Fruit fly (Drosophila melanogaster) whole organism, prepupa: Measurements from ENCODE around the gene CG6333.

Experiments used
- Blimp-1 ChIP-seq: fragments of 200-800 bp; sonication (Bioruptor generic); optimal IDR thresholded peaks from 3 replicates; lab custom pipeline; 2017; ENCODE audit warnings: missing biosample characterization, missing genetic modification characterization, mild to moderate bottlenecking, moderate library complexity, missing genetic modification reagents
- CG10631 ChIP-seq: fragments of 200-800 bp; sonication (Bioruptor generic); optimal IDR thresholded peaks from 2 replicates; lab custom pipeline; 2016; ENCODE audit warnings: missing biosample characterization, missing genetic modification characterization
- CG10669 ChIP-seq: fragments of 200-800 bp; sonication (Bioruptor generic); optimal IDR thresholded peaks from 3 replicates; lab custom pipeline; 2018; ENCODE audit warnings: missing biosample characterization, mild to moderate bottlenecking, missing genetic modification characterization, moderate library complexity
- CG11762 ChIP-seq: fragments of 200-800 bp; sonication (Bioruptor generic); optimal IDR thresholded peaks from 3 replicates; lab custom pipeline; 2016; ENCODE audit warnings: missing biosample characterization, missing genetic modification characterization; ENCODE audit not compliant: insufficient read depth
- CG11902 ChIP-seq: fragments of 200-800 bp; sonication (Bioruptor generic); optimal IDR thresholded peaks from 3 replicates; lab custom pipeline; 2016; ENCODE audit warnings: missing biosample characterization, missing genetic modification characterization
- CG15336 ChIP-seq: fragments of 200-800 bp; sonication (Bioruptor generic); IDR thresholded peaks from 2 replicates; pipeline ENCODE4 v1.3.6; 2022; ENCODE audit warnings: missing biosample characterization, missing genetic modification characterization
- CG16779 ChIP-seq: fragments of 200-800 bp; sonication (Bioruptor generic); optimal IDR thresholded peaks from 3 replicates; lab custom pipeline; 2017; ENCODE audit warnings: missing biosample characterization, mild to moderate bottlenecking, missing genetic modification characterization
- CG31627 ChIP-seq: fragments of 200-800 bp; sonication (Bioruptor generic); optimal IDR thresholded peaks from 3 replicates; lab custom pipeline; 2016; ENCODE audit warnings: missing biosample characterization, missing genetic modification characterization
- CG3919 ChIP-seq: fragments of 200-800 bp; sonication (Bioruptor generic); optimal IDR thresholded peaks from 3 replicates; lab custom pipeline; 2016; ENCODE audit warnings: missing biosample characterization, missing genetic modification characterization
- CG4318 ChIP-seq: fragments of 200-800 bp; sonication (Bioruptor generic); optimal IDR thresholded peaks from 3 replicates; lab custom pipeline; 2017; ENCODE audit warnings: missing biosample characterization, mild to moderate bottlenecking, missing genetic modification characterization
- CG6163 ChIP-seq: fragments of 200-800 bp; sonication (Bioruptor generic); IDR thresholded peaks from 3 replicates; pipeline ENCODE4 v1.3.6; 2022; ENCODE audit warnings: missing biosample characterization, missing genetic modification characterization
- CG6792 ChIP-seq: fragments of 200-800 bp; sonication (Bioruptor generic); optimal IDR thresholded peaks from 3 replicates; lab custom pipeline; 2016; ENCODE audit warnings: missing biosample characterization, missing genetic modification characterization
- CG6808 ChIP-seq: fragments of 200-800 bp; sonication (Bioruptor generic); optimal IDR thresholded peaks from 3 replicates; lab custom pipeline; 2017; ENCODE audit warnings: missing biosample characterization, missing genetic modification characterization, mild to moderate bottlenecking, moderate library complexity, missing genetic modification reagents
- CG6854 ChIP-seq: fragments of 200-800 bp; sonication (Bioruptor generic); optimal IDR thresholded peaks from 2 replicates; lab custom pipeline; 2017; ENCODE audit warnings: missing biosample characterization, mild to moderate bottlenecking, missing genetic modification characterization
- CG7368 ChIP-seq: fragments of 200-800 bp; sonication (Bioruptor generic); optimal IDR thresholded peaks from 3 replicates; lab custom pipeline; 2016; ENCODE audit warnings: missing biosample characterization, missing genetic modification characterization
- CG8119 ChIP-seq: fragments of 200-800 bp; sonication (Bioruptor generic); IDR thresholded peaks from 3 replicates; pipeline ENCODE4 v1.3.6; 2022; ENCODE audit warnings: missing biosample characterization, missing genetic modification characterization
- CG9139 ChIP-seq: fragments of 200-800 bp; sonication (Bioruptor generic); optimal IDR thresholded peaks from 3 replicates; lab custom pipeline; 2017; ENCODE audit warnings: missing biosample characterization, mild to moderate bottlenecking, missing genetic modification characterization
- Eip75B ChIP-seq: fragments of 200-800 bp; sonication (Bioruptor generic); optimal IDR thresholded peaks from 3 replicates; lab custom pipeline; 2016; ENCODE audit warnings: missing biosample characterization, missing genetic modification characterization
- Eip78C ChIP-seq: fragments of 200-800 bp; sonication (Bioruptor generic); peaks from one replicate; lab custom pipeline; 2016; ENCODE audit warnings: missing biosample characterization, missing genetic modification characterization
- Ets21C ChIP-seq: fragments of 200-800 bp; sonication (Bioruptor generic); optimal IDR thresholded peaks from 3 replicates; lab custom pipeline; 2016; ENCODE audit warnings: missing biosample characterization, missing genetic modification characterization
- Gug ChIP-seq: fragments of 200-800 bp; sonication (Bioruptor generic); IDR thresholded peaks from 2 replicates; pipeline ENCODE4 v1.3.6; 2022; ENCODE audit warnings: missing biosample characterization, missing genetic modification characterization
- Hr38 ChIP-seq: sonication (Bioruptor generic); optimal IDR thresholded peaks from 2 replicates; lab custom pipeline; 2016; ENCODE audit warnings: missing biosample characterization, missing genetic modification characterization
- Hr4 ChIP-seq: fragments of 200-800 bp; sonication (Bioruptor generic); optimal IDR thresholded peaks from 3 replicates; lab custom pipeline; 2016; ENCODE audit warnings: missing biosample characterization, missing genetic modification characterization
- Lpt ChIP-seq: fragments of 200-800 bp; sonication (Bioruptor generic); optimal IDR thresholded peaks from 3 replicates; lab custom pipeline; 2016; ENCODE audit warnings: missing biosample characterization, missing genetic modification characterization
- Sox102F ChIP-seq: fragments of 200-800 bp; sonication (Bioruptor generic); optimal IDR thresholded peaks from 2 replicates; lab custom pipeline; 2016; ENCODE audit warnings: missing biosample characterization, mild to moderate bottlenecking, missing genetic modification characterization
- Sox15 ChIP-seq: fragments of 200-800 bp; sonication (Bioruptor generic); optimal IDR thresholded peaks from 3 replicates; lab custom pipeline; 2016; ENCODE audit warnings: missing biosample characterization, missing genetic modification characterization
- achi ChIP-seq: fragments of 200-800 bp; sonication (Bioruptor generic); optimal IDR thresholded peaks from 3 replicates; lab custom pipeline; 2016; ENCODE audit warnings: missing biosample characterization, missing genetic modification characterization
- acj6 ChIP-seq: fragments of 200-800 bp; sonication (Bioruptor generic); optimal IDR thresholded peaks from 3 replicates; lab custom pipeline; 2016; ENCODE audit warnings: missing biosample characterization, missing genetic modification characterization
- dac ChIP-seq: fragments of 200-800 bp; sonication (Bioruptor generic); optimal IDR thresholded peaks from 2 replicates; lab custom pipeline; 2017; ENCODE audit warnings: missing biosample characterization, mild to moderate bottlenecking, missing genetic modification characterization
- dsx ChIP-seq: fragments of 200-800 bp; optimal IDR thresholded peaks from 3 replicates; lab custom pipeline; 2019; ENCODE audit warnings: missing biosample characterization, mild to moderate bottlenecking, missing genetic modification characterization, moderate library complexity; ENCODE audit not compliant: poor library complexity, severe bottlenecking
- eg ChIP-seq: fragments of 200-800 bp; sonication (Bioruptor generic); IDR thresholded peaks from 3 replicates; pipeline ENCODE4 v1.3.6; 2022; ENCODE audit warnings: missing biosample characterization, missing genetic modification characterization
- esn ChIP-seq: fragments of 200-800 bp; sonication (Bioruptor generic); optimal IDR thresholded peaks from 2 replicates; lab custom pipeline; 2016; ENCODE audit warnings: missing biosample characterization, mild to moderate bottlenecking, missing genetic modification characterization, moderate library complexity
- fd59A ChIP-seq: fragments of 200-800 bp; sonication (Bioruptor generic); optimal IDR thresholded peaks from 2 replicates; lab custom pipeline; 2017; ENCODE audit warnings: missing biosample characterization, mild to moderate bottlenecking, missing genetic modification characterization, missing genetic modification reagents
- fd85E ChIP-seq: fragments of 200-800 bp; sonication (Bioruptor generic); optimal IDR thresholded peaks from 3 replicates; lab custom pipeline; 2016; ENCODE audit warnings: missing biosample characterization, missing genetic modification characterization
- salr ChIP-seq, 2 experiments: fragments of 200-800 bp; sonication (Bioruptor generic); optimal IDR thresholded peaks; 3 replicates each; lab custom pipeline; 2016 to 2018; ENCODE audit warnings: missing biosample characterization in 2 of 2, missing genetic modification characterization in 2 of 2, mild to moderate bottlenecking in 1 of 2
- svp ChIP-seq: fragments of 200-800 bp; sonication (Bioruptor generic); peaks from one replicate; lab custom pipeline; 2016; ENCODE audit warnings: missing biosample characterization, missing genetic modification characterization
- vri ChIP-seq: fragments of 200-800 bp; sonication (Bioruptor generic); optimal IDR thresholded peaks from 3 replicates; lab custom pipeline; 2016; ENCODE audit warnings: missing biosample characterization, mild to moderate bottlenecking, missing genetic modification characterization

Gene CG6333

DNA sequence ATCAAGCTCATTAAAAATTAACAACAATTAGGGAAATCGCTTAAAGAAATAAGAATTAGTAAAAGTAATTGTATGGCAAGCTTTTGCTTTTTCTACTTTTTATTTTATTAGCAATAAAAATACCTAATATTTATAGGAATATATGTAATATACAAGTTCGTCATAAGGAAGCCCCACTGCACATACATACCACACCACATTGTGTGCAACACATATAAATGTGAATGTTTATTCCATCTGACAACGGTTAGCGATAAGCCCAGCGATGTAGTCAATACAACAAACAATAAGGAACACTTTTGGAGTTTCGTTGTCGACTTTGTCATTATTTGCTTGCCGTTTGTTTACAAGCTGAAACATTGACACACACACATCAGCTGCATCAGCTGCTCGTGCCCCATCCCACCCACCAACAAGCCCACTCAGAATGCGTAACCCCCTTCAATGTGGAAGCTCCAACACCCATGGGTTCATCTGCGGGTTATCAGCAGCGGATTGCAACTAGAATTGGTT, 694 bp downstream of the CG6333 start (continued):
- TF ChIP-seq CG16779 (tag; lab: Kevin White, UChicago) (no peak), CG6163 (GFP tag; lab: Robert Waterston, UW) (peak; percentile 64; the same call in 2 of the 3 replicates), fd85E (GFP tag; lab: Kevin White, UChicago) (peak; percentile 44), eg (GFP tag; lab: Robert Waterston, UW) (peak; percentile 45; the same call in 2 of the 3 replicates), Hr38 (GFP tag; lab: Kevin White, UChicago) (no peak), CG8119 (peak; percentile 57; the same call in 2 of the 3 replicates), vri (GFP tag; lab: Kevin White, UChicago) (peak; percentile 60), CG6808 (GFP tag; lab: Kevin White, UChicago) (peak; percentile 70), fd59A (GFP tag; lab: Kevin White, UChicago) (no peak), esn (GFP tag; lab: Kevin White, UChicago) (peak; percentile 67), CG7368 (GFP tag; lab: Kevin White, UChicago) (peak; percentile 72), Gug (no peak; the same call in none of the 2 replicates), Eip78C (GFP tag; lab: Kevin White, UChicago) (peak; percentile 70), Lpt (GFP tag; lab: Kevin White, UChicago) (peak; percentile 28), svp (GFP tag; lab: Kevin White, UChicago) (peak; percentile 87), CG9139 (GFP tag; lab: Kevin White, UChicago) (peak; percentile 68), dac (GFP tag; lab: Kevin White, UChicago) (no peak), Eip75B (peak; percentile 54), Sox102F (peak; percentile 57)

dm6 chr3L:17478826-17479225, 7.2 kb downstream of the CG6333 start, which contains the start of the genes CG13733 and qjt:
Gene CG13733 (minus strand): TSS chr3L:17478926.
Gene qjt (plus strand): TSS chr3L:17479096.
- no peak for TF ChIP-seq eg (GFP tag; lab: Robert Waterston, UW)
- TF ChIP-seq CG6792 = no peak
- TF ChIP-seq dsx (GFP tag; lab: Kevin White, UChicago) = no peak
- TF ChIP-seq CG11762 (GFP tag; lab: Kevin White, UChicago) = no peak
- TF ChIP-seq salr (GFP tag; optimal IDR thresholded peaks at IDR 0.05; lab: Kevin White, UChicago) = no peak
- TF ChIP-seq CG6854 (GFP tag; lab: Kevin White, UChicago) = no peak
- no peak for TF ChIP-seq CG7368 (GFP tag; lab: Kevin White, UChicago)
- TF ChIP-seq CG15336 (GFP tag; lab: Robert Waterston, UW) = no peak
- no peak for TF ChIP-seq CG10631 (GFP tag; lab: Kevin White, UChicago)
- TF ChIP-seq dac (GFP tag; lab: Kevin White, UChicago) = no peak
- no peak for TF ChIP-seq CG16779 (tag; lab: Kevin White, UChicago)
- no peak for TF ChIP-seq CG31627 (GFP tag; lab: Kevin White, UChicago)
- no peak for TF ChIP-seq acj6 (GFP tag; lab: Kevin White, UChicago)
- TF ChIP-seq CG8119 = no peak
- TF ChIP-seq CG3919 (GFP tag; lab: Kevin White, UChicago) = no peak
- TF ChIP-seq Hr4 (GFP tag; lab: Kevin White, UChicago) = no peak
- no peak for TF ChIP-seq Ets21C

DNA sequence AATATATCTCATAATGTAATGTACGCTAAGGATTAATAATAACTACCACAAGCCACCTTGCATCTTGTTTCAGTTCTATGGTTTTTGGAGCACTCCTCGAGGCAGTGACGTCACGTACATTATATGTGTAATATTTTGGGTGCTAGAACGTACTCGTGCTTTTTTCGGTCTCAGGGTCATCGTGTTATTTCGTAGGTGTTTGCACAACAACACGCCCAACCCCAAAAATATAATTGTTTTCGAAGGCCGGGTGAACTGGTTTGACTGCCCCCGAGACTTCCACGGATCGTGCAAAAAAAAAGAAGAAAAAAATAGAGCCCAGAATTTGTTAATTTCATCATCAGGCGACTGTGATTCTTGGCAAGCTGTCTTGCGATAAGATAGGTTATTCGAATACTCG, 9.5 kb downstream of the CG6333 start:
- TF ChIP-seq CG10669 (GFP tag; lab: Kevin White, UChicago) (no peak), achi (GFP tag; lab: Kevin White, UChicago) (no peak), fd59A (GFP tag; lab: Kevin White, UChicago) (no peak), CG10631 (GFP tag; lab: Kevin White, UChicago) (no peak), CG11902 (GFP tag; lab: Kevin White, UChicago) (no peak), Sox102F (no peak), Sox15 (GFP tag; lab: Kevin White, UChicago) (no peak), Blimp-1 (GFP tag; lab: Kevin White, UChicago) (no peak), CG4318 (GFP tag; lab: Kevin White, UChicago) (no peak)
